Fruit fly (Drosophila melanogaster) whole organism, embryonic: ENCODE data around the gene CG46427.

ENCODE experiments used
- Bdp1 ChIP-seq: fragments of 200-800 bp; sonication (Bioruptor generic); optimal IDR thresholded peaks from 3 replicates; lab custom pipeline; 2016; ENCODE audit warnings: missing biosample characterization, missing genetic modification characterization
- C15 ChIP-seq: fragments of 200-800 bp; sonication (Bioruptor generic); IDR thresholded peaks from 3 replicates; pipeline ENCODE4 v1.3.6; 2022; ENCODE audit warnings: missing biosample characterization, missing genetic modification characterization
- CG10147 ChIP-seq: fragments of 200-800 bp; sonication (Bioruptor generic); optimal IDR thresholded peaks from 2 replicates; lab custom pipeline; 2019; ENCODE audit warnings: missing biosample characterization, mild to moderate bottlenecking, missing genetic modification characterization, moderate library complexity
- CG10543 ChIP-seq: fragments of 200-800 bp; sonication (Bioruptor generic); optimal IDR thresholded peaks from 3 replicates; lab custom pipeline; 2017; ENCODE audit warnings: missing biosample characterization, mild to moderate bottlenecking, missing genetic modification characterization, moderate library complexity
- CG11398 ChIP-seq: fragments of 200-800 bp; sonication (Bioruptor generic); optimal IDR thresholded peaks from 2 replicates; lab custom pipeline; 2016; ENCODE audit warnings: missing biosample characterization, missing genetic modification characterization
- CG12659 ChIP-seq: fragments of 200-800 bp; sonication (Bioruptor generic); optimal IDR thresholded peaks from 3 replicates; lab custom pipeline; 2017; ENCODE audit warnings: mild to moderate bottlenecking, missing biosample characterization, missing genetic modification reagents, missing genetic modification characterization
- CG12744 ChIP-seq: fragments of 200-800 bp; sonication (Bioruptor generic); optimal IDR thresholded peaks from 2 replicates; lab custom pipeline; 2016; ENCODE audit warnings: missing biosample characterization, missing genetic modification characterization
- CG15479 ChIP-seq: fragments of 200-800 bp; sonication (Bioruptor generic); optimal IDR thresholded peaks from 3 replicates; lab custom pipeline; 2019; ENCODE audit warnings: missing biosample characterization, mild to moderate bottlenecking, missing genetic modification characterization, moderate library complexity
- CG15514 ChIP-seq: fragments of 200-800 bp; sonication (Bioruptor generic); optimal IDR thresholded peaks from 3 replicates; lab custom pipeline; 2017; ENCODE audit warnings: missing biosample characterization, missing genetic modification characterization, mild to moderate bottlenecking, moderate library complexity, missing genetic modification reagents
- CG16815 ChIP-seq: fragments of 200-800 bp; sonication (Bioruptor generic); optimal IDR thresholded peaks from 3 replicates; lab custom pipeline; 2017; ENCODE audit warnings: missing biosample characterization, mild to moderate bottlenecking, missing genetic modification characterization
- CG17328 ChIP-seq: fragments of 200-800 bp; sonication (Bioruptor generic); IDR thresholded peaks from 2 replicates; pipeline ENCODE4 v1.3.6; 2022; ENCODE audit warnings: missing biosample characterization, missing genetic modification characterization
- CG1832 ChIP-seq: fragments of 200-800 bp; sonication (Bioruptor generic); optimal IDR thresholded peaks from 2 replicates; lab custom pipeline; 2017; ENCODE audit warnings: missing biosample characterization, mild to moderate bottlenecking, missing genetic modification characterization, inconsistent platforms
- CG2202 ChIP-seq: fragments of 200-800 bp; sonication (Bioruptor generic); optimal IDR thresholded peaks from 2 replicates; lab custom pipeline; 2018; ENCODE audit warnings: missing biosample characterization, mild to moderate bottlenecking, missing genetic modification characterization
- CG30020 ChIP-seq: fragments of 200-800 bp; optimal IDR thresholded peaks from 2 replicates; lab custom pipeline; 2019; ENCODE audit warnings: missing biosample characterization, mild to moderate bottlenecking, missing genetic modification characterization, moderate library complexity
- CG31365 ChIP-seq: fragments of 200-800 bp; sonication (Bioruptor generic); optimal IDR thresholded peaks from 2 replicates; lab custom pipeline; 2018; ENCODE audit warnings: missing biosample characterization, mild to moderate bottlenecking, missing genetic modification characterization
- CG3163 ChIP-seq: fragments of 200-800 bp; sonication (Bioruptor generic); optimal IDR thresholded peaks from 3 replicates; lab custom pipeline; 2016; ENCODE audit warnings: missing biosample characterization, missing genetic modification characterization
- CG34224 ChIP-seq: fragments of 200-800 bp; sonication (Bioruptor generic); IDR thresholded peaks from 3 replicates; pipeline ENCODE4 v1.3.6; 2022; ENCODE audit warnings: missing biosample characterization, missing genetic modification characterization; ENCODE audit not compliant: partially characterized antibody
- CG4282 ChIP-seq: fragments of 200-800 bp; sonication (Bioruptor generic); optimal IDR thresholded peaks from 2 replicates; lab custom pipeline; 2016; ENCODE audit warnings: missing biosample characterization, missing genetic modification characterization
- CG4617 ChIP-seq: fragments of 200-800 bp; sonication (Bioruptor generic); optimal IDR thresholded peaks from 3 replicates; lab custom pipeline; 2016; ENCODE audit warnings: missing biosample characterization, missing genetic modification characterization, borderline replicate concordance
- CG8388 ChIP-seq: fragments of 200-800 bp; sonication (Bioruptor generic); optimal IDR thresholded peaks from 2 replicates; lab custom pipeline; 2019; ENCODE audit warnings: missing biosample characterization, mild to moderate bottlenecking, missing genetic modification characterization, moderate library complexity
- Dad ChIP-seq: fragments of 200-800 bp; sonication (Bioruptor generic); optimal IDR thresholded peaks from 3 replicates; lab custom pipeline; 2016; ENCODE audit warnings: missing biosample characterization, missing genetic modification characterization
- Drgx ChIP-seq: fragments of 200-800 bp; sonication (Bioruptor generic); IDR thresholded peaks from 2 replicates; pipeline ENCODE4 v1.3.6; 2022; ENCODE audit warnings: missing biosample characterization, missing genetic modification characterization
- Elba2 ChIP-seq: fragments of 200-800 bp; sonication (Bioruptor generic); optimal IDR thresholded peaks from 3 replicates; lab custom pipeline; 2016; ENCODE audit warnings: missing biosample characterization, missing genetic modification characterization
- HLH3B ChIP-seq: fragments of 200-800 bp; sonication (Bioruptor generic); IDR thresholded peaks from 2 replicates; pipeline ENCODE4 v1.3.6; 2022; ENCODE audit warnings: missing biosample characterization, missing genetic modification characterization
- HLH4C ChIP-seq: fragments of 200-800 bp; sonication (Bioruptor generic); IDR thresholded peaks from 3 replicates; pipeline ENCODE4 v1.3.6; 2022; ENCODE audit warnings: missing biosample characterization, missing genetic modification characterization; ENCODE audit not compliant: partially characterized antibody
- HLH54F ChIP-seq: fragments of 200-800 bp; sonication (Bioruptor generic); optimal IDR thresholded peaks from 3 replicates; lab custom pipeline; 2016; ENCODE audit warnings: missing biosample characterization, missing genetic modification characterization
- Hand ChIP-seq: fragments of 200-800 bp; sonication (Bioruptor generic); optimal IDR thresholded peaks from 2 replicates; lab custom pipeline; 2017; ENCODE audit warnings: mild to moderate bottlenecking, missing biosample characterization, missing genetic modification reagents, missing genetic modification characterization
- Hsf ChIP-seq: fragments of 200-800 bp; sonication (Bioruptor generic); optimal IDR thresholded peaks from 3 replicates; lab custom pipeline; 2016; ENCODE audit warnings: missing biosample characterization, missing genetic modification characterization
- Jarid2 ChIP-seq: fragments of 200-800 bp; sonication (Bioruptor generic); optimal IDR thresholded peaks from 3 replicates; lab custom pipeline; 2017; ENCODE audit warnings: mild to moderate bottlenecking, missing biosample characterization, missing genetic modification reagents, missing genetic modification characterization
- MBD-R2 ChIP-seq: fragments of 200-800 bp; sonication (Bioruptor generic); IDR thresholded peaks from 2 replicates; pipeline ENCODE4 v1.3.6; 2022; ENCODE audit warnings: missing biosample characterization, missing genetic modification characterization
- Meics ChIP-seq: fragments of 200-800 bp; sonication (Bioruptor generic); optimal IDR thresholded peaks from 2 replicates; lab custom pipeline; 2017; ENCODE audit warnings: missing biosample characterization, mild to moderate bottlenecking, missing genetic modification characterization
- Poxn ChIP-seq: fragments of 200-800 bp; sonication (Bioruptor generic); IDR thresholded peaks from 2 replicates; pipeline ENCODE4 v1.3.6; 2022; ENCODE audit warnings: missing biosample characterization, missing genetic modification characterization
- Ssrp ChIP-seq: fragments of 200-800 bp; sonication (Bioruptor generic); optimal IDR thresholded peaks from 2 replicates; lab custom pipeline; 2018; ENCODE audit warnings: missing biosample characterization, mild to moderate bottlenecking, missing genetic modification characterization, moderate library complexity
- Usf ChIP-seq: fragments of 200-800 bp; sonication (Bioruptor generic); optimal IDR thresholded peaks from 2 replicates; lab custom pipeline; 2017; ENCODE audit warnings: missing genotype, missing biosample characterization, missing genetic modification characterization
- az2 ChIP-seq: fragments of 200-800 bp; sonication (Bioruptor generic); optimal IDR thresholded peaks from 3 replicates; lab custom pipeline; 2016; ENCODE audit warnings: missing biosample characterization, missing genetic modification characterization
- chm ChIP-seq: fragments of 200-800 bp; sonication (Bioruptor generic); IDR thresholded peaks from 2 replicates; pipeline ENCODE4 v1.3.6; 2022; ENCODE audit warnings: missing biosample characterization, missing genetic modification characterization
- dati ChIP-seq: fragments of 200-800 bp; sonication (Bioruptor generic); IDR thresholded peaks from 2 replicates; pipeline ENCODE4 v1.3.6; 2022; ENCODE audit warnings: missing biosample characterization, missing genetic modification characterization
- ems ChIP-seq: fragments of 200-800 bp; sonication (Bioruptor generic); optimal IDR thresholded peaks from 3 replicates; lab custom pipeline; 2016; ENCODE audit warnings: missing biosample characterization, missing genetic modification characterization
- fd64A ChIP-seq: fragments of 200-800 bp; sonication (Bioruptor generic); optimal IDR thresholded peaks from 3 replicates; lab custom pipeline; 2018; ENCODE audit warnings: missing biosample characterization, mild to moderate bottlenecking, missing genetic modification characterization
- fru ChIP-seq: fragments of >200 bp; optimal IDR thresholded peaks from 2 replicates; lab custom pipeline; 2017
- hbn ChIP-seq: fragments of 200-800 bp; sonication (Bioruptor generic); IDR thresholded peaks from 2 replicates; pipeline ENCODE4 v1.3.6; 2022; ENCODE audit warnings: missing biosample characterization, missing genetic modification characterization; ENCODE audit not compliant: partially characterized antibody
- insv ChIP-seq, 2 experiments: fragments of 200-800 bp; sonication (Bioruptor generic); optimal IDR thresholded peaks; 3 replicates each; lab custom pipeline; 2016 to 2018; ENCODE audit warnings: missing biosample characterization in 2 of 2, missing genetic modification characterization in 2 of 2
- kay ChIP-seq: fragments of 200-800 bp; sonication (Bioruptor generic); optimal IDR thresholded peaks from 2 replicates; lab custom pipeline; 2016; ENCODE audit warnings: missing biosample characterization, missing genetic modification characterization
- maf-S ChIP-seq: fragments of 200-800 bp; sonication (Bioruptor generic); optimal IDR thresholded peaks from 2 replicates; lab custom pipeline; 2016; ENCODE audit warnings: missing biosample characterization, missing genetic modification characterization
- nmo ChIP-seq: fragments of 200-800 bp; sonication (Bioruptor generic); optimal IDR thresholded peaks from 2 replicates; lab custom pipeline; 2018; ENCODE audit warnings: missing biosample characterization, mild to moderate bottlenecking, missing genetic modification characterization, moderate library complexity
- oc ChIP-seq: fragments of 200-800 bp; sonication (Bioruptor generic); optimal IDR thresholded peaks from 2 replicates; lab custom pipeline; 2018; ENCODE audit warnings: missing biosample characterization, mild to moderate bottlenecking, missing genetic modification characterization, moderate library complexity
- onecut ChIP-seq: fragments of 200-800 bp; sonication (Bioruptor generic); IDR thresholded peaks from 2 replicates; pipeline ENCODE4 v1.3.6; 2022; ENCODE audit warnings: missing biosample characterization, missing genetic modification characterization
- ro ChIP-seq: fragments of 200-800 bp; sonication (Bioruptor generic); IDR thresholded peaks from 2 replicates; pipeline ENCODE4 v1.3.6; 2022; ENCODE audit warnings: missing biosample characterization, missing genetic modification characterization
- row ChIP-seq: fragments of 200-800 bp; sonication (Bioruptor generic); IDR thresholded peaks from 3 replicates; pipeline ENCODE4 v1.3.6; 2022; ENCODE audit warnings: missing biosample characterization, missing genetic modification characterization
- sd ChIP-seq: fragments of 200-800 bp; sonication (Bioruptor generic); optimal IDR thresholded peaks from 3 replicates; lab custom pipeline; 2018; ENCODE audit warnings: missing biosample characterization, mild to moderate bottlenecking, missing genetic modification characterization, moderate library complexity
- tap ChIP-seq: fragments of 200-800 bp; optimal IDR thresholded peaks from 3 replicates; lab custom pipeline; 2019; ENCODE audit warnings: missing biosample characterization, mild to moderate bottlenecking, missing genetic modification characterization, moderate library complexity
- tin ChIP-seq: fragments of 200-800 bp; sonication (Bioruptor generic); optimal IDR thresholded peaks from 3 replicates; lab custom pipeline; 2016; ENCODE audit warnings: missing biosample characterization, missing genetic modification characterization

Gene CG46427

dm6 chr3R:12431030-12431489, 7.9 kb downstream of the CG46427 start, which contains the start of gene Prosalpha2 (continued):
- peak; percentile 57 for TF ChIP-seq CG4617 (GFP tag; lab: Kevin White, UChicago)
- TF ChIP-seq insv (GFP tag; optimal IDR thresholded peaks at IDR 0.05; lab: Kevin White, UChicago), result peak in 1 of 2 experiments; percentile 31
- TF ChIP-seq CG15514 (GFP tag; lab: Kevin White, UChicago), result peak; percentile 62
- TF ChIP-seq Ssrp (tag; lab: Kevin White, UChicago), result no peak
- TF ChIP-seq chm (GFP tag; lab: Robert Waterston, UW), result no peak
- no peak for TF ChIP-seq HLH3B (GFP tag; lab: Robert Waterston, UW)
- no peak; the same call in 1 of the 2 replicates for TF ChIP-seq Drgx (GFP tag; lab: Robert Waterston, UW)
- no peak for TF ChIP-seq ems (GFP tag; lab: Kevin White, UChicago)
- TF ChIP-seq Usf (GFP tag; lab: Kevin White, UChicago), result no peak
- TF ChIP-seq maf-S (GFP tag; lab: Kevin White, UChicago), result no peak
- no peak for TF ChIP-seq CG12744 (GFP tag; lab: Kevin White, UChicago)
- TF ChIP-seq kay (GFP tag; lab: Kevin White, UChicago), result no peak
- TF ChIP-seq dati, result no peak
- TF ChIP-seq CG1832 (GFP tag; lab: Kevin White, UChicago), result no peak
- no peak for TF ChIP-seq Jarid2 (GFP tag; lab: Kevin White, UChicago)
- peak; percentile 12 for TF ChIP-seq Hsf (GFP tag; lab: Kevin White, UChicago)
- TF ChIP-seq CG15479 (GFP tag; lab: Kevin White, UChicago), result no peak
- no peak for TF ChIP-seq CG2202
- no peak for TF ChIP-seq CG17328 (GFP tag; lab: Robert Waterston, UW)
- no peak for TF ChIP-seq CG3163 (GFP tag; lab: Kevin White, UChicago)
- no peak for TF ChIP-seq CG11398
- TF ChIP-seq az2 (GFP tag; lab: Kevin White, UChicago), result no peak
- no peak for TF ChIP-seq tin (GFP tag; lab: Kevin White, UChicago)
- TF ChIP-seq CG8388 (GFP tag; lab: Kevin White, UChicago), result no peak
- no peak for TF ChIP-seq sd (tag; lab: Kevin White, UChicago)
- peak; percentile 11 for TF ChIP-seq CG10147
- peak; percentile 72 for TF ChIP-seq Elba2 (GFP tag; lab: Kevin White, UChicago)
- TF ChIP-seq MBD-R2 (GFP tag; lab: Robert Waterston, UW), result peak; percentile 82
- TF ChIP-seq Bdp1 (GFP tag; lab: Kevin White, UChicago), result no peak
- TF ChIP-seq Dad (GFP tag; lab: Kevin White, UChicago), result no peak
- no peak for TF ChIP-seq CG34224 (GFP tag; lab: Robert Waterston, UW)
- no peak for TF ChIP-seq hbn (GFP tag; lab: Robert Waterston, UW)
- no peak for TF ChIP-seq C15 (GFP tag; lab: Robert Waterston, UW)
- no peak for TF ChIP-seq HLH4C (GFP tag; lab: Robert Waterston, UW)
- TF ChIP-seq CG31365 (tag; lab: Kevin White, UChicago), result no peak
- TF ChIP-seq oc, result no peak
- peak; percentile 42 for TF ChIP-seq nmo (GFP tag; lab: Kevin White, UChicago)
- no peak for TF ChIP-seq HLH54F (GFP tag; lab: Kevin White, UChicago)
- no peak for TF ChIP-seq CG16815
- no peak for TF ChIP-seq ro
- peak; percentile 68 for TF ChIP-seq CG12659 (GFP tag; lab: Kevin White, UChicago)
- TF ChIP-seq CG4282, result no peak
- TF ChIP-seq CG10543 (GFP tag; lab: Kevin White, UChicago), result no peak
- no peak for TF ChIP-seq onecut
- no peak for TF ChIP-seq fd64A (GFP tag; lab: Kevin White, UChicago)
- TF ChIP-seq Hand (GFP tag; lab: Kevin White, UChicago), result no peak
- no peak for TF ChIP-seq Meics (GFP tag; lab: Kevin White, UChicago)
- no peak for TF ChIP-seq fru
- TF ChIP-seq CG30020 (tag; lab: Kevin White, UChicago), result peak; percentile 53
- TF ChIP-seq tap (tag; lab: Kevin White, UChicago), result no peak
- TF ChIP-seq row (GFP tag; lab: Robert Waterston, UW), result peak; percentile 59
- TF ChIP-seq Poxn, result no peak
